Fruit fly (Drosophila melanogaster) whole organism, embryonic: ENCODE measurements around the gene CG32857.
A peak's percentile ranks its signal among the peaks of the same experiment; 100 is the strongest.

Source experiments
- BEAF-32 ChIP-seq: fragments of 200-800 bp; sonication (Bioruptor generic); optimal IDR thresholded peaks from 3 replicates; lab custom pipeline; 2017; ENCODE audit warnings: missing biosample characterization, missing genetic modification characterization, mild to moderate bottlenecking, moderate library complexity, missing genetic modification reagents
- CG12769 ChIP-seq: fragments of 200-800 bp; sonication (Bioruptor generic); optimal IDR thresholded peaks from 2 replicates; lab custom pipeline; 2019; ENCODE audit warnings: missing biosample characterization, mild to moderate bottlenecking, missing genetic modification characterization, moderate library complexity
- CG13296 ChIP-seq: fragments of 200-800 bp; sonication (Bioruptor generic); optimal IDR thresholded peaks from 3 replicates; lab custom pipeline; 2018; ENCODE audit warnings: missing biosample characterization, mild to moderate bottlenecking, missing genetic modification characterization
- CG13894 ChIP-seq: fragments of 200-800 bp; sonication (Bioruptor generic); optimal IDR thresholded peaks from 3 replicates; lab custom pipeline; 2018; ENCODE audit warnings: missing biosample characterization, mild to moderate bottlenecking, missing genetic modification characterization, moderate library complexity
- CG15073 ChIP-seq: fragments of 200-800 bp; sonication (Bioruptor generic); optimal IDR thresholded peaks from 2 replicates; lab custom pipeline; 2016; ENCODE audit warnings: missing biosample characterization, missing genetic modification characterization
- CG17359 ChIP-seq: fragments of 200-800 bp; sonication (Bioruptor generic); optimal IDR thresholded peaks from 3 replicates; lab custom pipeline; 2018; ENCODE audit warnings: missing biosample characterization, mild to moderate bottlenecking, missing genetic modification characterization, moderate library complexity
- CG2678 ChIP-seq: fragments of 200-800 bp; sonication (Bioruptor generic); optimal IDR thresholded peaks from 3 replicates; lab custom pipeline; 2019; ENCODE audit warnings: missing biosample characterization, mild to moderate bottlenecking, missing genetic modification characterization, moderate library complexity
- CG30431 ChIP-seq: fragments of 200-800 bp; sonication (Bioruptor generic); optimal IDR thresholded peaks from 2 replicates; lab custom pipeline; 2017; ENCODE audit warnings: missing biosample characterization, missing genetic modification characterization
- CG31224 ChIP-seq: fragments of 200-800 bp; sonication (Bioruptor generic); IDR thresholded peaks from 2 replicates; pipeline ENCODE4 v1.3.6; 2022; ENCODE audit warnings: missing biosample characterization, missing genetic modification characterization
- CG31388 ChIP-seq: fragments of 200-800 bp; sonication (Bioruptor generic); optimal IDR thresholded peaks from 2 replicates; lab custom pipeline; 2016; ENCODE audit warnings: missing biosample characterization, missing genetic modification characterization
- CG6175 ChIP-seq: fragments of 200-800 bp; sonication (Bioruptor generic); IDR thresholded peaks from 3 replicates; pipeline ENCODE4 v1.3.6; 2022; ENCODE audit warnings: missing biosample characterization, missing genetic modification characterization
- CG6683 ChIP-seq: fragments of 200-800 bp; sonication (Bioruptor generic); optimal IDR thresholded peaks from 2 replicates; lab custom pipeline; 2017; ENCODE audit warnings: missing biosample characterization, mild to moderate bottlenecking, missing genetic modification characterization, missing genetic modification reagents
- CG7372 ChIP-seq: fragments of 200-800 bp; sonication (Bioruptor generic); IDR thresholded peaks from 2 replicates; pipeline ENCODE4 v1.3.6; 2022; ENCODE audit warnings: missing biosample characterization, missing genetic modification characterization
- CG7745 ChIP-seq: fragments of 200-800 bp; sonication (Bioruptor generic); optimal IDR thresholded peaks from 2 replicates; lab custom pipeline; 2018; ENCODE audit warnings: missing biosample characterization, mild to moderate bottlenecking, missing genetic modification characterization, moderate library complexity
- CG7963 ChIP-seq: fragments of 200-800 bp; sonication (Bioruptor generic); IDR thresholded peaks from 3 replicates; pipeline ENCODE4 v1.3.6; 2022; ENCODE audit warnings: missing biosample characterization, missing genetic modification characterization; ENCODE audit not compliant: partially characterized antibody
- CG9876 ChIP-seq: fragments of 200-800 bp; sonication (Bioruptor generic); optimal IDR thresholded peaks from 2 replicates; lab custom pipeline; 2016; ENCODE audit warnings: missing biosample characterization, missing genetic modification characterization
- Eip74EF ChIP-seq, 2 experiments: fragments of 200-800 bp in 1 of 2; fragments of >200 bp in 1 of 2; sonication (Bioruptor generic) in 1 of 2; optimal IDR thresholded peaks; 2 replicates each; lab custom pipeline; 2017 to 2019; ENCODE audit warnings: missing biosample characterization in 2 of 2, missing genetic modification characterization in 2 of 2, mild to moderate bottlenecking in 1 of 2, moderate library complexity in 1 of 2
- H15 ChIP-seq: fragments of 200-800 bp; sonication (Bioruptor generic); IDR thresholded peaks from 3 replicates; pipeline ENCODE4 v1.3.6; 2022; ENCODE audit warnings: missing biosample characterization, missing genetic modification characterization
- H2.0 ChIP-seq: fragments of 200-800 bp; sonication (Bioruptor generic); IDR thresholded peaks from 2 replicates; pipeline ENCODE4 v1.3.6; 2022; ENCODE audit warnings: missing biosample characterization, missing genetic modification characterization
- Lpt ChIP-seq: fragments of >200 bp; optimal IDR thresholded peaks from 2 replicates; lab custom pipeline; 2018; ENCODE audit warnings: missing biosample characterization, missing genetic modification characterization
- MESR4 ChIP-seq: fragments of 200-800 bp; sonication (Bioruptor generic); optimal IDR thresholded peaks from 2 replicates; lab custom pipeline; 2018; ENCODE audit warnings: missing biosample characterization, mild to moderate bottlenecking, missing genetic modification characterization, moderate library complexity
- Mad ChIP-seq: fragments of 200-800 bp; sonication (Bioruptor generic); optimal IDR thresholded peaks from 2 replicates; lab custom pipeline; 2016; ENCODE audit warnings: missing biosample characterization, missing genetic modification characterization
- Ravus ChIP-seq: fragments of 200-800 bp; sonication (Bioruptor generic); IDR thresholded peaks from 2 replicates; pipeline ENCODE4 v1.3.6; 2022; ENCODE audit warnings: missing biosample characterization, missing genetic modification characterization
- Side ChIP-seq: fragments of 200-800 bp; sonication (Bioruptor generic); optimal IDR thresholded peaks from 2 replicates; lab custom pipeline; 2016; ENCODE audit warnings: missing biosample characterization, missing genetic modification characterization
- Sry-β ChIP-seq: fragments of 200-800 bp; sonication (Bioruptor generic); optimal IDR thresholded peaks from 2 replicates; lab custom pipeline; 2018; ENCODE audit warnings: missing biosample characterization, mild to moderate bottlenecking, missing genetic modification characterization, moderate library complexity
- Sry-δ ChIP-seq: fragments of 200-800 bp; sonication (Bioruptor generic); optimal IDR thresholded peaks from 2 replicates; lab custom pipeline; 2016; ENCODE audit warnings: missing biosample characterization, missing genetic modification characterization
- Ssrp ChIP-seq: fragments of 200-800 bp; sonication (Bioruptor generic); optimal IDR thresholded peaks from 2 replicates; lab custom pipeline; 2018; ENCODE audit warnings: missing biosample characterization, mild to moderate bottlenecking, missing genetic modification characterization, moderate library complexity
- Trl ChIP-seq, 3 experiments: fragments of >200 bp in 2 of 3; fragments of 200-800 bp in 1 of 3; sonication (Bioruptor generic) in 1 of 3; optimal IDR thresholded peaks; 2 replicates in 1 of 3; 3 replicates in 2 of 3; lab custom pipeline; 2016 to 2017; ENCODE audit warnings: missing biosample characterization in 1 of 3, missing genetic modification characterization in 1 of 3
- Xbp1 ChIP-seq: fragments of 200-800 bp; sonication (Bioruptor generic); optimal IDR thresholded peaks from 3 replicates; lab custom pipeline; 2016; ENCODE audit warnings: missing biosample characterization, mild to moderate bottlenecking, missing genetic modification characterization
- YL-1 ChIP-seq: fragments of 200-800 bp; sonication (Bioruptor generic); optimal IDR thresholded peaks from 3 replicates; lab custom pipeline; 2017; ENCODE audit warnings: missing biosample characterization, mild to moderate bottlenecking, missing genetic modification characterization
- ap ChIP-seq: fragments of 200-800 bp; sonication (Bioruptor generic); IDR thresholded peaks from 2 replicates; pipeline ENCODE4 v1.3.6; 2022; ENCODE audit warnings: missing biosample characterization, missing genetic modification characterization
- bigmax ChIP-seq: fragments of 200-800 bp; sonication (Bioruptor generic); optimal IDR thresholded peaks from 2 replicates; lab custom pipeline; 2018; ENCODE audit warnings: missing biosample characterization, mild to moderate bottlenecking, missing genetic modification characterization
- bsh ChIP-seq, 2 experiments: fragments of 200-800 bp; sonication (Bioruptor generic); optimal IDR thresholded peaks; 2 replicates each; lab custom pipeline; 2017 to 2018; ENCODE audit warnings: mild to moderate bottlenecking in 2 of 2, missing biosample characterization in 2 of 2, missing genetic modification characterization in 2 of 2, moderate library complexity in 1 of 2
- cas ChIP-seq: fragments of 200-800 bp; sonication (Bioruptor generic); IDR thresholded peaks from 2 replicates; pipeline ENCODE4 v1.3.6; 2022; ENCODE audit warnings: missing biosample characterization, missing genetic modification characterization
- crol ChIP-seq: fragments of 200-800 bp; sonication (Bioruptor generic); IDR thresholded peaks from 2 replicates; pipeline ENCODE4 v1.3.6; 2022; ENCODE audit warnings: missing biosample characterization, missing genetic modification characterization
- danr ChIP-seq: fragments of 200-800 bp; sonication (Bioruptor generic); IDR thresholded peaks from 2 replicates; pipeline ENCODE4 v1.3.6; 2022; ENCODE audit warnings: missing biosample characterization, missing genetic modification characterization
- dimm ChIP-seq: fragments of 200-800 bp; sonication (Bioruptor generic); IDR thresholded peaks from 2 replicates; pipeline ENCODE4 v1.3.6; 2022; ENCODE audit warnings: missing biosample characterization, missing genetic modification characterization
- esg ChIP-seq: fragments of 200-800 bp; sonication (Bioruptor generic); conservative IDR thresholded peaks from 2 replicates; pipeline ENCODE4 v1.3.6; 2022; ENCODE audit warnings: missing biosample characterization, missing genetic modification characterization
- ewg ChIP-seq: fragments of 200-800 bp; sonication (Bioruptor generic); optimal IDR thresholded peaks from 3 replicates; lab custom pipeline; 2017; ENCODE audit warnings: mild to moderate bottlenecking, missing biosample characterization, missing genetic modification reagents, missing genetic modification characterization
- eyg ChIP-seq: fragments of 200-800 bp; sonication (Bioruptor generic); optimal IDR thresholded peaks from 3 replicates; lab custom pipeline; 2016; ENCODE audit warnings: missing biosample characterization, missing genetic modification characterization
- fd96Cb ChIP-seq: fragments of 200-800 bp; sonication (Bioruptor generic); optimal IDR thresholded peaks from 2 replicates; lab custom pipeline; 2018; ENCODE audit warnings: missing biosample characterization, mild to moderate bottlenecking, missing genetic modification characterization, moderate library complexity
- jigr1 ChIP-seq: fragments of 200-800 bp; sonication (Bioruptor generic); IDR thresholded peaks from 3 replicates; pipeline ENCODE4 v1.3.6; 2022; ENCODE audit warnings: missing biosample characterization, missing genetic modification characterization
- pan ChIP-seq, 4 experiments: fragments of >200 bp in 3 of 4; fragments of 200-800 bp in 1 of 4; sonication (Bioruptor generic) in 1 of 4; optimal IDR thresholded peaks in 3 of 4; IDR thresholded peaks in 1 of 4; 2 replicates each; pipeline versions ENCODE4 v1.3.6 to Lab custom; 2017 to 2022; ENCODE audit warnings: missing biosample characterization in 2 of 4, missing genetic modification characterization in 2 of 4, mixed read lengths in 1 of 4
- pnt ChIP-seq: fragments of 200-800 bp; sonication (Bioruptor generic); optimal IDR thresholded peaks from 3 replicates; lab custom pipeline; 2016; ENCODE audit warnings: missing biosample characterization, missing genetic modification characterization
- tin ChIP-seq: fragments of 200-800 bp; sonication (Bioruptor generic); optimal IDR thresholded peaks from 3 replicates; lab custom pipeline; 2016; ENCODE audit warnings: missing biosample characterization, missing genetic modification characterization
- tio ChIP-seq: fragments of 200-800 bp; sonication (Bioruptor generic); optimal IDR thresholded peaks from 2 replicates; lab custom pipeline; 2017; ENCODE audit warnings: missing biosample characterization, missing genetic modification characterization, inconsistent platforms
- tna ChIP-seq: fragments of 200-800 bp; sonication (Bioruptor generic); IDR thresholded peaks from 2 replicates; pipeline ENCODE4 v1.3.6; 2022; ENCODE audit warnings: missing biosample characterization, missing genetic modification characterization; ENCODE audit not compliant: partially characterized antibody
- unpg ChIP-seq: fragments of 200-800 bp; sonication (Bioruptor generic); optimal IDR thresholded peaks from 3 replicates; lab custom pipeline; 2018; ENCODE audit warnings: missing biosample characterization, mild to moderate bottlenecking, missing genetic modification characterization, moderate library complexity
- zen2 ChIP-seq: fragments of 200-800 bp; sonication (Bioruptor generic); IDR thresholded peaks from 3 replicates; pipeline ENCODE4 v1.3.6; 2022; ENCODE audit warnings: missing biosample characterization, missing genetic modification characterization; ENCODE audit not compliant: partially characterized antibody

CG32857 gene

dm6 chrX:21629482-21630159 lies 12.2 kb upstream of the CG32857 start, which contains the start of gene DIP1 (continued):
- TF ChIP-seq fd96Cb (tag; lab: Kevin White, UChicago), result no peak
- TF ChIP-seq CG30431, result no peak
- no peak for TF ChIP-seq ewg (GFP tag; lab: Kevin White, UChicago)
- TF ChIP-seq CG31388 (GFP tag; lab: Kevin White, UChicago), result no peak
- no peak for TF ChIP-seq CG6683 (GFP tag; lab: Kevin White, UChicago)
- TF ChIP-seq MESR4 (GFP tag; lab: Kevin White, UChicago), result peak; percentile 84
- no peak; the same call in 1 of the 2 replicates for TF ChIP-seq Ravus
- no peak for TF ChIP-seq Ssrp (tag; lab: Kevin White, UChicago)
- no peak for TF ChIP-seq Trl (optimal IDR thresholded peaks at IDR 0.05; lab: Kevin White, UChicago)
- TF ChIP-seq Trl (GFP tag; optimal IDR thresholded peaks at IDR 0.05; lab: Kevin White, UChicago), result peak; percentile 9
- no peak for TF ChIP-seq bigmax (GFP tag; lab: Kevin White, UChicago)
- TF ChIP-seq pnt (GFP tag; lab: Kevin White, UChicago), result no peak
- peak; percentile 12 for TF ChIP-seq CG2678 (tag; lab: Kevin White, UChicago)
- TF ChIP-seq Lpt, result no peak
- TF ChIP-seq eyg (GFP tag; lab: Kevin White, UChicago), result no peak
- TF ChIP-seq bsh (GFP tag; optimal IDR thresholded peaks at IDR 0.05; lab: Kevin White, UChicago), result peak; percentile 56 to 59
- no peak for TF ChIP-seq CG13894 (tag; lab: Kevin White, UChicago)
- no peak for TF ChIP-seq H2.0
- TF ChIP-seq CG13296 (GFP tag; lab: Kevin White, UChicago), result no peak
- TF ChIP-seq ap, result no peak
- no peak for TF ChIP-seq zen2 (GFP tag; lab: Robert Waterston, UW)
- no peak for TF ChIP-seq H15 (GFP tag; lab: Robert Waterston, UW)
- peak; percentile 45 for TF ChIP-seq Side (GFP tag; lab: Kevin White, UChicago)
- no peak for TF ChIP-seq Sry-β
- TF ChIP-seq Eip74EF (GFP tag; optimal IDR thresholded peaks at IDR 0.05; lab: Kevin White, UChicago), result peak in 1 of 2 experiments; percentile 2
- no peak for TF ChIP-seq CG6175 (GFP tag; lab: Robert Waterston, UW)
- no peak for TF ChIP-seq tna (GFP tag; lab: Robert Waterston, UW)
- no peak for TF ChIP-seq jigr1 (GFP tag; lab: Robert Waterston, UW)
- no peak for TF ChIP-seq esg (GFP tag; lab: Robert Waterston, UW)
- no peak for TF ChIP-seq tio (GFP tag; lab: Kevin White, UChicago)
- TF ChIP-seq tin, result no peak
- peak; percentile 55 for TF ChIP-seq unpg (GFP tag; lab: Kevin White, UChicago)
- no peak for TF ChIP-seq Sry-δ
- no peak for TF ChIP-seq CG7963 (GFP tag; lab: Robert Waterston, UW)
- no peak for TF ChIP-seq dimm (GFP tag; lab: Robert Waterston, UW)
- TF ChIP-seq CG9876 (GFP tag; lab: Kevin White, UChicago), result no peak
- no peak for TF ChIP-seq danr (GFP tag; lab: Robert Waterston, UW)
- peak; percentile 15 for TF ChIP-seq CG12769 (tag; lab: Kevin White, UChicago)
- no peak for TF ChIP-seq CG15073 (GFP tag; lab: Kevin White, UChicago)
- no peak for TF ChIP-seq CG31224 (GFP tag; lab: Robert Waterston, UW)
- no peak for TF ChIP-seq Mad (GFP tag; lab: Kevin White, UChicago)
- TF ChIP-seq pan (optimal IDR thresholded peaks at IDR 0.05; lab: Kevin White, UChicago), result no peak
- no peak for TF ChIP-seq pan (GFP tag; optimal IDR thresholded peaks at IDR 0.05 in 1 of 2, IDR thresholded peaks at IDR 0.05 in 1 of 2)
- peak; percentile 29 for TF ChIP-seq Xbp1
- no peak for TF ChIP-seq BEAF-32 (GFP tag; lab: Kevin White, UChicago)
- TF ChIP-seq YL-1 (GFP tag; lab: Kevin White, UChicago), result peak; percentile 77
- TF ChIP-seq crol (GFP tag; lab: Robert Waterston, UW), result no peak; the same call in 1 of the 2 replicates
- no peak for TF ChIP-seq CG7745 (tag; lab: Kevin White, UChicago)
- TF ChIP-seq cas (GFP tag; lab: Robert Waterston, UW), result no peak
- no peak for TF ChIP-seq CG7372 (GFP tag; lab: Robert Waterston, UW)
- peak; percentile 30 for TF ChIP-seq CG17359 (tag; lab: Kevin White, UChicago)
